Fruit fly (Drosophila melanogaster) S2 (cell line): Measurements from ENCODE around the gene CG42246.

Experiments used
- CG8478 ChIP-seq: fragments of >200 bp; optimal IDR thresholded peaks from 2 replicates; lab custom pipeline; 2018
- CTCF ChIP-seq, 2 experiments: fragments of >200 bp; optimal IDR thresholded peaks; 2 replicates each; lab custom pipeline; 2018

- TF ChIP-seq CG8478 (lab: Kevin White, UChicago): no peak
- no peak for TF ChIP-seq CTCF (optimal IDR thresholded peaks at IDR 0.05; lab: Kevin White, UChicago)
Observed at dm6 chrX:7432393-7432792, 20.7 kb upstream of the CG42246 start.
